Fruit fly (Drosophila melanogaster) whole organism, embryonic: ENCODE measurements around the gene Iris.

Experiments
- Atf6 ChIP-seq: fragments of 200-800 bp; sonication (Bioruptor generic); IDR thresholded peaks from 2 replicates; pipeline ENCODE4 v1.3.6; 2022; ENCODE audit warnings: missing biosample characterization, missing genetic modification characterization
- CG11456 ChIP-seq: fragments of 200-800 bp; sonication (Bioruptor generic); IDR thresholded peaks from 3 replicates; pipeline ENCODE4 v1.3.6; 2022; ENCODE audit warnings: missing biosample characterization, missing genetic modification characterization
- CG12071 ChIP-seq: fragments of 200-800 bp; sonication (Bioruptor generic); optimal IDR thresholded peaks from 3 replicates; lab custom pipeline; 2018; ENCODE audit warnings: missing biosample characterization, mild to moderate bottlenecking, missing genetic modification characterization
- CG12155 ChIP-seq: fragments of 200-800 bp; sonication (Bioruptor generic); optimal IDR thresholded peaks from 3 replicates; lab custom pipeline; 2016; ENCODE audit warnings: missing biosample characterization, missing genetic modification characterization
- CG12236 ChIP-seq: fragments of 200-800 bp; sonication (Bioruptor generic); optimal IDR thresholded peaks from 2 replicates; lab custom pipeline; 2016; ENCODE audit warnings: missing biosample characterization, missing genetic modification characterization
- CG12942 ChIP-seq: fragments of 200-800 bp; sonication (Bioruptor generic); optimal IDR thresholded peaks from 3 replicates; lab custom pipeline; 2016; ENCODE audit warnings: missing biosample characterization, missing genetic modification characterization
- CG13424 ChIP-seq: fragments of 200-800 bp; sonication (Bioruptor generic); optimal IDR thresholded peaks from 2 replicates; lab custom pipeline; 2019; ENCODE audit warnings: missing biosample characterization, mild to moderate bottlenecking, missing genetic modification characterization, moderate library complexity
- CG18011 ChIP-seq: fragments of 200-800 bp; sonication (Bioruptor generic); optimal IDR thresholded peaks from 2 replicates; lab custom pipeline; 2017; ENCODE audit warnings: missing biosample characterization, missing genetic modification characterization, mild to moderate bottlenecking, moderate library complexity, missing genotype
- CG2116 ChIP-seq: fragments of 200-800 bp; sonication (Bioruptor generic); optimal IDR thresholded peaks from 3 replicates; lab custom pipeline; 2018; ENCODE audit warnings: missing biosample characterization, mild to moderate bottlenecking, missing genetic modification characterization
- CG2889 ChIP-seq: fragments of 200-800 bp; sonication (Bioruptor generic); IDR thresholded peaks from 3 replicates; pipeline ENCODE4 v1.3.6; 2022; ENCODE audit warnings: missing biosample characterization, missing genetic modification characterization
- CG31388 ChIP-seq: fragments of 200-800 bp; sonication (Bioruptor generic); optimal IDR thresholded peaks from 2 replicates; lab custom pipeline; 2016; ENCODE audit warnings: missing biosample characterization, missing genetic modification characterization
- CG3163 ChIP-seq: fragments of 200-800 bp; sonication (Bioruptor generic); optimal IDR thresholded peaks from 3 replicates; lab custom pipeline; 2016; ENCODE audit warnings: missing biosample characterization, missing genetic modification characterization
- CG33557 ChIP-seq: fragments of 200-800 bp; sonication (Bioruptor generic); optimal IDR thresholded peaks from 2 replicates; lab custom pipeline; 2019; ENCODE audit warnings: missing biosample characterization, mild to moderate bottlenecking, missing genetic modification characterization, moderate library complexity
- CG4282 ChIP-seq: fragments of 200-800 bp; sonication (Bioruptor generic); optimal IDR thresholded peaks from 2 replicates; lab custom pipeline; 2016; ENCODE audit warnings: missing biosample characterization, missing genetic modification characterization
- CG4328 ChIP-seq: fragments of 200-800 bp; sonication (Bioruptor generic); optimal IDR thresholded peaks from 3 replicates; lab custom pipeline; 2017; ENCODE audit warnings: missing biosample characterization, missing genetic modification reagents, missing genetic modification characterization
- CG6654 ChIP-seq: fragments of 200-800 bp; sonication (Bioruptor generic); optimal IDR thresholded peaks from 2 replicates; lab custom pipeline; 2017; ENCODE audit warnings: missing biosample characterization, mild to moderate bottlenecking, missing genetic modification characterization
- CG7928 ChIP-seq: fragments of 200-800 bp; sonication (Bioruptor generic); optimal IDR thresholded peaks from 2 replicates; lab custom pipeline; 2017; ENCODE audit warnings: missing biosample characterization, mild to moderate bottlenecking, missing genetic modification characterization
- CG9727 ChIP-seq: fragments of 200-800 bp; sonication (Bioruptor generic); optimal IDR thresholded peaks from 3 replicates; lab custom pipeline; 2017; ENCODE audit warnings: missing biosample characterization, mild to moderate bottlenecking, missing genetic modification characterization
- CkIIα-i1 ChIP-seq: fragments of 200-800 bp; sonication (Bioruptor generic); IDR thresholded peaks from 2 replicates; pipeline ENCODE4 v1.3.6; 2022; ENCODE audit warnings: missing biosample characterization, missing genetic modification characterization
- D ChIP-seq, 2 experiments: fragments of 200-800 bp in 1 of 2; fragments of >200 bp in 1 of 2; sonication (Bioruptor generic) in 1 of 2; optimal IDR thresholded peaks; 2 replicates in 1 of 2; 3 replicates in 1 of 2; lab custom pipeline; 2017; ENCODE audit warnings: mild to moderate bottlenecking in 1 of 2, missing biosample characterization in 1 of 2, missing genetic modification characterization in 1 of 2, missing genetic modification reagents in 1 of 2
- Dp ChIP-seq: fragments of 200-800 bp; sonication (Bioruptor generic); optimal IDR thresholded peaks from 2 replicates; lab custom pipeline; 2018; ENCODE audit warnings: missing biosample characterization, mild to moderate bottlenecking, missing genetic modification characterization, moderate library complexity
- Dref ChIP-seq: fragments of 200-800 bp; sonication (Bioruptor generic); IDR thresholded peaks from 2 replicates; pipeline ENCODE4 v1.3.6; 2022; ENCODE audit warnings: missing biosample characterization, missing genetic modification characterization
- E2f2 ChIP-seq: fragments of 200-800 bp; sonication (Bioruptor generic); IDR thresholded peaks from 2 replicates; pipeline ENCODE4 v1.3.6; 2022; ENCODE audit warnings: missing biosample characterization, missing genetic modification characterization
- Gsc ChIP-seq: fragments of 200-800 bp; sonication (Bioruptor generic); IDR thresholded peaks from 2 replicates; pipeline ENCODE4 v1.3.6; 2022; ENCODE audit warnings: missing biosample characterization, missing genetic modification characterization
- HLH4C ChIP-seq: fragments of 200-800 bp; sonication (Bioruptor generic); IDR thresholded peaks from 3 replicates; pipeline ENCODE4 v1.3.6; 2022; ENCODE audit warnings: missing biosample characterization, missing genetic modification characterization; ENCODE audit not compliant: partially characterized antibody
- HLHmδ ChIP-seq: fragments of 200-800 bp; sonication (Bioruptor generic); optimal IDR thresholded peaks from 2 replicates; lab custom pipeline; 2018; ENCODE audit warnings: missing biosample characterization, mild to moderate bottlenecking, missing genetic modification characterization, moderate library complexity
- Hand ChIP-seq: fragments of 200-800 bp; sonication (Bioruptor generic); optimal IDR thresholded peaks from 2 replicates; lab custom pipeline; 2017; ENCODE audit warnings: mild to moderate bottlenecking, missing biosample characterization, missing genetic modification reagents, missing genetic modification characterization
- Hey ChIP-seq: fragments of 200-800 bp; sonication (Bioruptor generic); optimal IDR thresholded peaks from 3 replicates; lab custom pipeline; 2018; ENCODE audit warnings: missing biosample characterization, mild to moderate bottlenecking, missing genetic modification characterization
- Hr3 ChIP-seq: fragments of 200-800 bp; sonication (Bioruptor generic); optimal IDR thresholded peaks from 3 replicates; lab custom pipeline; 2016; ENCODE audit warnings: missing biosample characterization, missing genetic modification characterization
- Hr78 ChIP-seq, 2 experiments: fragments of 200-800 bp in 1 of 2; fragments of >200 bp in 1 of 2; sonication (Bioruptor generic) in 1 of 2; optimal IDR thresholded peaks; 2 replicates each; lab custom pipeline; 2017 to 2019; ENCODE audit warnings: missing biosample characterization in 2 of 2, missing genetic modification characterization in 2 of 2, mild to moderate bottlenecking in 1 of 2, moderate library complexity in 1 of 2
- Poxn ChIP-seq: fragments of 200-800 bp; sonication (Bioruptor generic); IDR thresholded peaks from 2 replicates; pipeline ENCODE4 v1.3.6; 2022; ENCODE audit warnings: missing biosample characterization, missing genetic modification characterization
- Sry-δ ChIP-seq: fragments of 200-800 bp; sonication (Bioruptor generic); optimal IDR thresholded peaks from 2 replicates; lab custom pipeline; 2016; ENCODE audit warnings: missing biosample characterization, missing genetic modification characterization
- Stat92E ChIP-seq, 3 experiments: fragments of >200 bp in 2 of 3; fragments of 200-800 bp in 1 of 3; sonication (Bioruptor generic) in 1 of 3; optimal IDR thresholded peaks; 2 replicates each; lab custom pipeline; 2017 to 2019; ENCODE audit warnings: missing biosample characterization in 3 of 3, missing genetic modification characterization in 3 of 3, mild to moderate bottlenecking in 1 of 3, moderate library complexity in 1 of 3
- YL-1 ChIP-seq: fragments of 200-800 bp; sonication (Bioruptor generic); optimal IDR thresholded peaks from 3 replicates; lab custom pipeline; 2017; ENCODE audit warnings: missing biosample characterization, mild to moderate bottlenecking, missing genetic modification characterization
- ab ChIP-seq: fragments of 200-800 bp; sonication (Bioruptor generic); optimal IDR thresholded peaks from 2 replicates; lab custom pipeline; 2016; ENCODE audit warnings: missing biosample characterization, missing genetic modification characterization
- bab2 ChIP-seq: fragments of 200-800 bp; sonication (Bioruptor generic); optimal IDR thresholded peaks from 2 replicates; lab custom pipeline; 2016; ENCODE audit warnings: missing biosample characterization, missing genetic modification characterization
- br ChIP-seq: fragments of >200 bp; optimal IDR thresholded peaks from 2 replicates; lab custom pipeline; 2017
- ci ChIP-seq: fragments of 200-800 bp; sonication (Bioruptor generic); IDR thresholded peaks from 3 replicates; pipeline ENCODE4 v1.3.6; 2022; ENCODE audit warnings: missing biosample characterization, missing genetic modification characterization
- gcm ChIP-seq: fragments of 200-800 bp; sonication (Bioruptor generic); optimal IDR thresholded peaks from 2 replicates; lab custom pipeline; 2019; ENCODE audit warnings: missing biosample characterization, mild to moderate bottlenecking, missing genetic modification characterization, moderate library complexity
- hth ChIP-seq: fragments of >200 bp; optimal IDR thresholded peaks from 2 replicates; lab custom pipeline; 2017; ENCODE audit warnings: inconsistent platforms
- ind ChIP-seq: fragments of 200-800 bp; sonication (Bioruptor generic); optimal IDR thresholded peaks from 3 replicates; lab custom pipeline; 2016; ENCODE audit warnings: missing biosample characterization, missing genetic modification characterization
- jigr1 ChIP-seq: fragments of 200-800 bp; sonication (Bioruptor generic); IDR thresholded peaks from 3 replicates; pipeline ENCODE4 v1.3.6; 2022; ENCODE audit warnings: missing biosample characterization, missing genetic modification characterization
- lola ChIP-seq, 3 experiments: fragments of >200 bp in 2 of 3; fragments of 200-800 bp in 1 of 3; sonication (Bioruptor generic) in 1 of 3; optimal IDR thresholded peaks; 2 replicates each; lab custom pipeline; 2017 to 2019; ENCODE audit warnings: missing biosample characterization in 3 of 3, missing genetic modification characterization in 3 of 3, mild to moderate bottlenecking in 1 of 3, moderate library complexity in 1 of 3
- maf-S ChIP-seq: fragments of 200-800 bp; sonication (Bioruptor generic); optimal IDR thresholded peaks from 2 replicates; lab custom pipeline; 2016; ENCODE audit warnings: missing biosample characterization, missing genetic modification characterization
- mam ChIP-seq: fragments of 200-800 bp; sonication (Bioruptor generic); optimal IDR thresholded peaks from 3 replicates; lab custom pipeline; 2016; ENCODE audit warnings: missing biosample characterization, missing genetic modification characterization
- nerfin-2 ChIP-seq: fragments of 200-800 bp; sonication (Bioruptor generic); IDR thresholded peaks from 2 replicates; pipeline ENCODE4 v1.3.6; 2022; ENCODE audit warnings: missing biosample characterization, missing genetic modification characterization; ENCODE audit not compliant: partially characterized antibody
- pfk ChIP-seq: fragments of 200-800 bp; sonication (Bioruptor generic); optimal IDR thresholded peaks from 2 replicates; lab custom pipeline; 2018; ENCODE audit warnings: missing biosample characterization, mild to moderate bottlenecking, missing genetic modification characterization, moderate library complexity
- sc ChIP-seq, 3 experiments: fragments of >200 bp in 2 of 3; fragments of 200-800 bp in 1 of 3; sonication (Bioruptor generic) in 1 of 3; optimal IDR thresholded peaks; 2 replicates in 2 of 3; 3 replicates in 1 of 3; lab custom pipeline; 2017; ENCODE audit warnings: mild to moderate bottlenecking in 1 of 3, missing biosample characterization in 1 of 3, missing genetic modification characterization in 1 of 3, missing genetic modification reagents in 1 of 3
- vnd ChIP-seq: fragments of 200-800 bp; sonication (Bioruptor generic); IDR thresholded peaks from 3 replicates; pipeline ENCODE4 v1.3.6; 2022; ENCODE audit warnings: missing biosample characterization, missing genetic modification characterization; ENCODE audit not compliant: partially characterized antibody

Gene Iris

DNA sequence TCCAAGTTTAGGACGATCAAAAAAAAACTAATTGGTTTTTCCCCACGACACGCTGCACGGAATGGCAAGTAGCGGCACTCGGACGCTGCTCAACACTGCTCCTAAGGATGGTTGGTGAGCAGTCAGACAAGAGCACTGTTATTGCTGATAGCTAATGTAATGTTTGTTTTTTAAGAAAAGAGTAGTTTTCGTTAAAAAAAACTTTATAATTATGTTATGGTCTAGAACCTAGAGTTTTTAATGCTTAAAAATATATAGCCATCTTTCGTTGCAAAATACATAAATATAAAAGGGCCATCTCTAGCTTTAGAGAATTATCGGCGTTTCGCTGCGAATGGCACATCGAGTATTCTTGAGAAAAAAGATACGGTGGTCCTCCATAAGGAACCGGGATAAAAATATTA, 38.8 kb upstream of the Iris start, which contains the start of the genes Charon and CG4887 (continued):
- TF ChIP-seq Hr78 (GFP tag; optimal IDR thresholded peaks at IDR 0.05; lab: Kevin White, UChicago) (no peak), mam (GFP tag; lab: Kevin White, UChicago) (peak; percentile 92), CG7928 (peak; percentile 53), Atf6 (GFP tag; lab: Robert Waterston, UW) (peak; percentile 75), pfk (GFP tag; lab: Kevin White, UChicago) (peak; percentile 22), nerfin-2 (GFP tag; lab: Robert Waterston, UW) (peak; percentile 32; the same call in 1 of the 2 replicates), Sry-δ (GFP tag; lab: Kevin White, UChicago) (peak; percentile 96), Gsc (peak; percentile 46; the same call in 1 of the 2 replicates), vnd (GFP tag; lab: Robert Waterston, UW) (peak; percentile 68), CG9727 (peak; percentile 76), Hey (tag; lab: Kevin White, UChicago) (no peak), HLH4C (GFP tag; lab: Robert Waterston, UW) (peak; percentile 57; the same call in 2 of the 3 replicates), CG18011 (GFP tag; lab: Kevin White, UChicago) (peak; percentile 77), CG12236 (peak; percentile 40), ci (peak; percentile 76), CG3163 (GFP tag; lab: Kevin White, UChicago) (peak; percentile 52), CG12071 (GFP tag; lab: Kevin White, UChicago) (no peak), E2f2 (GFP tag; lab: Robert Waterston, UW) (peak; percentile 65; the same call in 1 of the 2 replicates), bab2 (GFP tag; lab: Kevin White, UChicago) (peak; percentile 89), CG33557 (GFP tag; lab: Kevin White, UChicago) (peak; percentile 82), CG12942 (peak; percentile 71), CG4328 (GFP tag; lab: Kevin White, UChicago) (peak; percentile 79), hth (lab: Kevin White, UChicago) (no peak), CG2889 (GFP tag; lab: Robert Waterston, UW) (peak; percentile 68), gcm (no peak), D (optimal IDR thresholded peaks at IDR 0.05; lab: Kevin White, UChicago) (no peak), D (GFP tag; optimal IDR thresholded peaks at IDR 0.05; lab: Kevin White, UChicago) (no peak), HLHmδ (GFP tag; lab: Kevin White, UChicago) (no peak), YL-1 (peak; percentile 85), CG13424 (tag; lab: Kevin White, UChicago) (peak; percentile 90), Dref (peak; percentile 55), Hand (peak; percentile 37), lola (GFP tag; optimal IDR thresholded peaks at IDR 0.05; lab: Kevin White, UChicago) (peak in 1 of 3 experiments; percentile 82), CG11456 (peak; percentile 82), jigr1 (GFP tag; lab: Robert Waterston, UW) (no peak), CkIIα-i1 (GFP tag; lab: Robert Waterston, UW) (no peak), Dp (GFP tag; lab: Kevin White, UChicago) (peak; percentile 33), ind (GFP tag; lab: Kevin White, UChicago) (peak; percentile 88), ab (GFP tag; lab: Kevin White, UChicago) (peak; percentile 58), CG4282 (GFP tag; lab: Kevin White, UChicago) (peak; percentile 62), Hr3 (GFP tag; lab: Kevin White, UChicago) (peak; percentile 83), CG2116 (peak; percentile 73), sc (optimal IDR thresholded peaks at IDR 0.05; lab: Kevin White, UChicago) (no peak), sc (GFP tag; optimal IDR thresholded peaks at IDR 0.05; lab: Kevin White, UChicago) (no peak), CG6654 (peak; percentile 16), CG12155 (GFP tag; lab: Kevin White, UChicago) (peak; percentile 86), br (lab: Kevin White, UChicago) (no peak), maf-S (GFP tag; lab: Kevin White, UChicago) (peak; percentile 79), Stat92E (GFP tag; optimal IDR thresholded peaks at IDR 0.05; lab: Kevin White, UChicago) (peak in 1 of 3 experiments; percentile 15), CG31388 (GFP tag; lab: Kevin White, UChicago) (peak; percentile 57), Poxn (GFP tag; lab: Robert Waterston, UW) (no peak; the same call in 1 of the 2 replicates)
